Worm (Caenorhabditis elegans) whole organism, mixed stage, embryonic: ENCODE results near the gene C17H12.8.

Experiments used
- lin-13 ChIP-seq: fragments of 150-350 bp; optimal IDR thresholded peaks from 2 replicates; lab custom pipeline; 2014; ENCODE audit warnings: missing biosample characterization, missing genetic modification characterization
- mep-1 ChIP-seq: fragments of 150-350 bp; optimal IDR thresholded peaks from 2 replicates; lab custom pipeline; 2017; ENCODE audit warnings: missing biosample characterization, missing genetic modification reagents, missing genetic modification characterization, inconsistent platforms
- nhr-237 ChIP-seq: fragments of 150-350 bp; optimal IDR thresholded peaks from 2 replicates; lab custom pipeline; 2014; ENCODE audit warnings: missing biosample characterization, missing genetic modification characterization
- nhr-28 ChIP-seq: fragments of 150-350 bp; optimal IDR thresholded peaks from 2 replicates; lab custom pipeline; 2014; ENCODE audit warnings: missing biosample characterization, missing genetic modification characterization
- snpc-4 ChIP-seq: fragments of 150-350 bp; optimal IDR thresholded peaks from 2 replicates; lab custom pipeline; 2014; ENCODE audit warnings: missing biosample characterization, missing genetic modification characterization
- unc-39 ChIP-seq: fragments of 150-350 bp; optimal IDR thresholded peaks from 2 replicates; lab custom pipeline; 2014; ENCODE audit warnings: missing biosample characterization, missing genetic modification characterization

ce11 chrIV:6867791-6868190 lies 49.3 kb downstream of the C17H12.8 start, which contains the start of gene srx-20:
- no peak for TF ChIP-seq mep-1 (tag; lab: Kevin White, UChicago)
- no peak for TF ChIP-seq snpc-4 (tag; lab: Kevin White, UChicago)
- TF ChIP-seq unc-39 (tag; lab: Kevin White, UChicago), result no peak
- TF ChIP-seq nhr-28, result no peak
- TF ChIP-seq lin-13 (tag; lab: Kevin White, UChicago), result no peak
- TF ChIP-seq nhr-237 (tag; lab: Kevin White, UChicago), result no peak
